Worm (Caenorhabditis elegans): Measurements from ENCODE around the gene srv-27.

- TF ChIP-seq him-1 (tag; optimal IDR thresholded peaks at IDR 0.05): no peak
- TF ChIP-seq W03F9.2 (tag; optimal IDR thresholded peaks at IDR 0.05): no peak
- TF ChIP-seq dao-5 (tag; optimal IDR thresholded peaks at IDR 0.05): no peak
Observed at ce11 chrIV:6329339-6329738, 31.2 kb upstream of the srv-27 start, which contains the start of gene seu-1.
